Fruit fly (Drosophila melanogaster): ENCODE data around the gene btd.

The btd gene

dm6 chrX:9658095-9658838 lies 35.7 kb upstream of the btd start (continued):
- 0 out of 3 replicates have a peak, but pooled peaks have one; percentile 24 for TF ChIP-seq Optix (GFP tag; IDR thresholded peaks at IDR 0.05)
- TF ChIP-seq dan (GFP tag; IDR thresholded peaks at IDR 0.05) = no peak
- peak; percentile 39 for TF ChIP-seq Drgx (GFP tag; IDR thresholded peaks at IDR 0.05)
- peak; percentile 27 for TF ChIP-seq zen (tag; optimal IDR thresholded peaks at IDR 0.05)
- peak; percentile 44 for TF ChIP-seq gcm (GFP tag; optimal IDR thresholded peaks at IDR 0.05)
- peak; percentile 82 for TF ChIP-seq CG8478 (optimal IDR thresholded peaks at IDR 0.05)
- peak; percentile 5; the same call in 1 of the 3 replicates for TF ChIP-seq ken (GFP tag; IDR thresholded peaks at IDR 0.05)
- TF ChIP-seq Hr78 (GFP tag; optimal IDR thresholded peaks at IDR 0.05) = peak in 1 of 2 experiments; percentile 27
- TF ChIP-seq prd (optimal IDR thresholded peaks at IDR 0.05) = no peak
- TF ChIP-seq prd (GFP tag; IDR thresholded peaks at IDR 0.05) = 0 out of 3 replicates have a peak, but pooled peaks have one; percentile 14
- TF ChIP-seq row (GFP tag; IDR thresholded peaks at IDR 0.05) = 0 out of 3 replicates have a peak, but pooled peaks have one; percentile 12
- peak; percentile 30 for TF ChIP-seq p53 (GFP tag; optimal IDR thresholded peaks at IDR 0.05)
- peak; percentile 26 for TF ChIP-seq shn (GFP tag; optimal IDR thresholded peaks at IDR 0.05)
- TF ChIP-seq sd (tag; optimal IDR thresholded peaks at IDR 0.05) = peak; percentile 79
- peak; percentile 96 for TF ChIP-seq cg (GFP tag; optimal IDR thresholded peaks at IDR 0.05)
- no peak for TF ChIP-seq Dref (GFP tag; IDR thresholded peaks at IDR 0.05)
- TF ChIP-seq CG1024 (GFP tag; IDR thresholded peaks at IDR 0.05) = no peak
- TF ChIP-seq lilli (GFP tag; optimal IDR thresholded peaks at IDR 0.05) = no peak
- no peak for TF ChIP-seq fd102C (GFP tag; optimal IDR thresholded peaks at IDR 0.05)
- TF ChIP-seq eve (GFP tag; optimal IDR thresholded peaks at IDR 0.05) = peak in 1 of 2 experiments; percentile 1
- TF ChIP-seq CG1832 (GFP tag; optimal IDR thresholded peaks at IDR 0.05) = peak; percentile 55
- TF ChIP-seq CG10431 (GFP tag; optimal IDR thresholded peaks at IDR 0.05) = no peak
- TF ChIP-seq CTCF (GFP tag; optimal IDR thresholded peaks at IDR 0.05) = no peak
- TF ChIP-seq kah (GFP tag; optimal IDR thresholded peaks at IDR 0.05) = peak; percentile 28
- 0 out of 2 replicates have a peak, but pooled peaks have one; percentile 3 for TF ChIP-seq CG42726 (GFP tag; IDR thresholded peaks at IDR 0.05; ENCODE audit: partially characterized antibody)
- peak; percentile 47; the same call in 1 of the 2 replicates for TF ChIP-seq aop (GFP tag; IDR thresholded peaks at IDR 0.05)
- TF ChIP-seq CG15479 (GFP tag; optimal IDR thresholded peaks at IDR 0.05) = peak; percentile 95
- peak; percentile 13 for TF ChIP-seq gem (tag; optimal IDR thresholded peaks at IDR 0.05)
- TF ChIP-seq chm (GFP tag; IDR thresholded peaks at IDR 0.05) = peak; percentile 30; the same call in 1 of the 2 replicates
- 0 out of 3 replicates have a peak, but pooled peaks have one; percentile 24 for TF ChIP-seq otp (GFP tag; IDR thresholded peaks at IDR 0.05)
- peak; percentile 9; the same call in 1 of the 4 replicates for TF ChIP-seq chinmo (GFP tag; IDR thresholded peaks at IDR 0.05; ENCODE audit: partially characterized antibody)
- no peak for TF ChIP-seq HLH54F (GFP tag; optimal IDR thresholded peaks at IDR 0.05)
- TF ChIP-seq CG34224 (GFP tag; IDR thresholded peaks at IDR 0.05; ENCODE audit: partially characterized antibody) = no peak
- TF ChIP-seq CG4707 (GFP tag; optimal IDR thresholded peaks at IDR 0.05) = peak; percentile 29
- TF ChIP-seq HLHmδ (GFP tag; optimal IDR thresholded peaks at IDR 0.05) = peak; percentile 64
- peak; percentile 30; the same call in 1 of the 3 replicates for TF ChIP-seq ci (GFP tag; IDR thresholded peaks at IDR 0.05)
- TF ChIP-seq CG17385 (GFP tag; optimal IDR thresholded peaks at IDR 0.05) = peak; percentile 35
- peak; percentile 4 for TF ChIP-seq nmo (GFP tag; optimal IDR thresholded peaks at IDR 0.05)
- TF ChIP-seq mld (GFP tag; IDR thresholded peaks at IDR 0.05; ENCODE audit: partially characterized antibody) = 0 out of 3 replicates have a peak, but pooled peaks have one; percentile 6
- peak; percentile 99 for TF ChIP-seq CG4360 (GFP tag; IDR thresholded peaks at IDR 0.05)
